Fruit fly (Drosophila melanogaster) whole organism, prepupa: Measurements from ENCODE around the gene CG44422.

Experiments
- CG15336 ChIP-seq: fragments of 200-800 bp; sonication (Bioruptor generic); IDR thresholded peaks from 2 replicates; pipeline ENCODE4 v1.3.6; 2022; ENCODE audit warnings: missing biosample characterization, missing genetic modification characterization
- Eip75B ChIP-seq: fragments of 200-800 bp; sonication (Bioruptor generic); optimal IDR thresholded peaks from 3 replicates; lab custom pipeline; 2016; ENCODE audit warnings: missing biosample characterization, missing genetic modification characterization
- Ets96B ChIP-seq: fragments of 200-800 bp; optimal IDR thresholded peaks from 2 replicates; lab custom pipeline; 2019; ENCODE audit warnings: missing biosample characterization, mild to moderate bottlenecking, missing genetic modification characterization, moderate library complexity
- Hr38 ChIP-seq: sonication (Bioruptor generic); optimal IDR thresholded peaks from 2 replicates; lab custom pipeline; 2016; ENCODE audit warnings: missing biosample characterization, missing genetic modification characterization
- Hr39 ChIP-seq: fragments of 200-800 bp; sonication (Bioruptor generic); optimal IDR thresholded peaks from 2 replicates; lab custom pipeline; 2016; ENCODE audit warnings: missing biosample characterization, missing genetic modification characterization
- Sox102F ChIP-seq: fragments of 200-800 bp; sonication (Bioruptor generic); optimal IDR thresholded peaks from 2 replicates; lab custom pipeline; 2016; ENCODE audit warnings: missing biosample characterization, mild to moderate bottlenecking, missing genetic modification characterization
- dac ChIP-seq: fragments of 200-800 bp; sonication (Bioruptor generic); optimal IDR thresholded peaks from 2 replicates; lab custom pipeline; 2017; ENCODE audit warnings: missing biosample characterization, mild to moderate bottlenecking, missing genetic modification characterization
- esn ChIP-seq: fragments of 200-800 bp; sonication (Bioruptor generic); optimal IDR thresholded peaks from 2 replicates; lab custom pipeline; 2016; ENCODE audit warnings: missing biosample characterization, mild to moderate bottlenecking, missing genetic modification characterization, moderate library complexity
- salr ChIP-seq, 2 experiments: fragments of 200-800 bp; sonication (Bioruptor generic); optimal IDR thresholded peaks; 3 replicates each; lab custom pipeline; 2016 to 2018; ENCODE audit warnings: missing biosample characterization in 2 of 2, missing genetic modification characterization in 2 of 2, mild to moderate bottlenecking in 1 of 2
- vri ChIP-seq: fragments of 200-800 bp; sonication (Bioruptor generic); optimal IDR thresholded peaks from 3 replicates; lab custom pipeline; 2016; ENCODE audit warnings: missing biosample characterization, mild to moderate bottlenecking, missing genetic modification characterization

dm6 chrX:11351351-11351750, 48.8 kb upstream of the CG44422 start:
- TF ChIP-seq esn (GFP tag; lab: Kevin White, UChicago): peak; percentile 91
- peak; percentile 81 for TF ChIP-seq vri
- peak; percentile 88 to 94 for TF ChIP-seq salr (GFP tag; optimal IDR thresholded peaks at IDR 0.05; lab: Kevin White, UChicago)
- TF ChIP-seq Ets96B (tag; lab: Kevin White, UChicago): peak; percentile 91
- peak; percentile 95 for TF ChIP-seq dac (GFP tag; lab: Kevin White, UChicago)
- peak; percentile 98 for TF ChIP-seq CG15336 (GFP tag; lab: Robert Waterston, UW)
- TF ChIP-seq Hr39 (GFP tag; lab: Kevin White, UChicago): peak; percentile 96
- peak; percentile 92 for TF ChIP-seq Eip75B (GFP tag; lab: Kevin White, UChicago)
- TF ChIP-seq Hr38 (GFP tag; lab: Kevin White, UChicago): peak; percentile 92
- peak; percentile 90 for TF ChIP-seq Sox102F (GFP tag; lab: Kevin White, UChicago)
